Fruit fly (Drosophila melanogaster) whole organism, prepupa: ENCODE data around the gene CG32225.
A peak's percentile ranks its signal among the peaks of the same experiment; 100 is the strongest.

ENCODE experiments used
- Blimp-1 ChIP-seq: fragments of 200-800 bp; sonication (Bioruptor generic); optimal IDR thresholded peaks from 3 replicates; lab custom pipeline; 2017; ENCODE audit warnings: missing biosample characterization, missing genetic modification characterization, mild to moderate bottlenecking, moderate library complexity, missing genetic modification reagents
- CG10631 ChIP-seq: fragments of 200-800 bp; sonication (Bioruptor generic); optimal IDR thresholded peaks from 2 replicates; lab custom pipeline; 2016; ENCODE audit warnings: missing biosample characterization, missing genetic modification characterization
- CG10669 ChIP-seq: fragments of 200-800 bp; sonication (Bioruptor generic); optimal IDR thresholded peaks from 3 replicates; lab custom pipeline; 2018; ENCODE audit warnings: missing biosample characterization, mild to moderate bottlenecking, missing genetic modification characterization, moderate library complexity
- CG11294 ChIP-seq: fragments of 200-800 bp; sonication (Bioruptor generic); IDR thresholded peaks from 2 replicates; pipeline ENCODE4 v1.3.6; 2022; ENCODE audit warnings: missing biosample characterization, missing genetic modification characterization
- CG16779 ChIP-seq: fragments of 200-800 bp; sonication (Bioruptor generic); optimal IDR thresholded peaks from 3 replicates; lab custom pipeline; 2017; ENCODE audit warnings: missing biosample characterization, mild to moderate bottlenecking, missing genetic modification characterization
- CG3032 ChIP-seq: fragments of 200-800 bp; optimal IDR thresholded peaks from 2 replicates; lab custom pipeline; 2019; ENCODE audit warnings: missing biosample characterization, mild to moderate bottlenecking, missing genetic modification characterization, moderate library complexity
- CG32006 ChIP-seq: fragments of 200-800 bp; sonication (Bioruptor generic); optimal IDR thresholded peaks from 3 replicates; lab custom pipeline; 2017; ENCODE audit warnings: missing biosample characterization, mild to moderate bottlenecking, missing genetic modification characterization
- CG3919 ChIP-seq: fragments of 200-800 bp; sonication (Bioruptor generic); optimal IDR thresholded peaks from 3 replicates; lab custom pipeline; 2016; ENCODE audit warnings: missing biosample characterization, missing genetic modification characterization
- CG4318 ChIP-seq: fragments of 200-800 bp; sonication (Bioruptor generic); optimal IDR thresholded peaks from 3 replicates; lab custom pipeline; 2017; ENCODE audit warnings: missing biosample characterization, mild to moderate bottlenecking, missing genetic modification characterization
- CG6163 ChIP-seq: fragments of 200-800 bp; sonication (Bioruptor generic); IDR thresholded peaks from 3 replicates; pipeline ENCODE4 v1.3.6; 2022; ENCODE audit warnings: missing biosample characterization, missing genetic modification characterization
- CG6276 ChIP-seq: fragments of 200-800 bp; sonication (Bioruptor generic); optimal IDR thresholded peaks from 2 replicates; lab custom pipeline; 2017; ENCODE audit warnings: missing biosample characterization, mild to moderate bottlenecking, missing genetic modification characterization
- CG6792 ChIP-seq: fragments of 200-800 bp; sonication (Bioruptor generic); optimal IDR thresholded peaks from 3 replicates; lab custom pipeline; 2016; ENCODE audit warnings: missing biosample characterization, missing genetic modification characterization
- CG6808 ChIP-seq: fragments of 200-800 bp; sonication (Bioruptor generic); optimal IDR thresholded peaks from 3 replicates; lab custom pipeline; 2017; ENCODE audit warnings: missing biosample characterization, missing genetic modification characterization, mild to moderate bottlenecking, moderate library complexity, missing genetic modification reagents
- CG6854 ChIP-seq: fragments of 200-800 bp; sonication (Bioruptor generic); optimal IDR thresholded peaks from 2 replicates; lab custom pipeline; 2017; ENCODE audit warnings: missing biosample characterization, mild to moderate bottlenecking, missing genetic modification characterization
- CG8319 ChIP-seq: fragments of 200-800 bp; sonication (Bioruptor generic); optimal IDR thresholded peaks from 3 replicates; lab custom pipeline; 2016; ENCODE audit warnings: missing biosample characterization, missing genetic modification characterization
- CG8632 ChIP-seq: fragments of 200-800 bp; sonication (Bioruptor generic); optimal IDR thresholded peaks from 3 replicates; lab custom pipeline; 2016; ENCODE audit warnings: missing biosample characterization, missing genetic modification characterization
- Eip75B ChIP-seq: fragments of 200-800 bp; sonication (Bioruptor generic); optimal IDR thresholded peaks from 3 replicates; lab custom pipeline; 2016; ENCODE audit warnings: missing biosample characterization, missing genetic modification characterization
- Eip78C ChIP-seq: fragments of 200-800 bp; sonication (Bioruptor generic); peaks from one replicate; lab custom pipeline; 2016; ENCODE audit warnings: missing biosample characterization, missing genetic modification characterization
- Eip93F ChIP-seq: fragments of 200-800 bp; sonication (Bioruptor generic); optimal IDR thresholded peaks from 2 replicates; lab custom pipeline; 2016; ENCODE audit warnings: missing biosample characterization, mild to moderate bottlenecking, missing genetic modification characterization
- Ets21C ChIP-seq: fragments of 200-800 bp; sonication (Bioruptor generic); optimal IDR thresholded peaks from 3 replicates; lab custom pipeline; 2016; ENCODE audit warnings: missing biosample characterization, missing genetic modification characterization
- Ets96B ChIP-seq: fragments of 200-800 bp; optimal IDR thresholded peaks from 2 replicates; lab custom pipeline; 2019; ENCODE audit warnings: missing biosample characterization, mild to moderate bottlenecking, missing genetic modification characterization, moderate library complexity
- Gug ChIP-seq: fragments of 200-800 bp; sonication (Bioruptor generic); IDR thresholded peaks from 2 replicates; pipeline ENCODE4 v1.3.6; 2022; ENCODE audit warnings: missing biosample characterization, missing genetic modification characterization
- Hr38 ChIP-seq: sonication (Bioruptor generic); optimal IDR thresholded peaks from 2 replicates; lab custom pipeline; 2016; ENCODE audit warnings: missing biosample characterization, missing genetic modification characterization
- Hr39 ChIP-seq: fragments of 200-800 bp; sonication (Bioruptor generic); optimal IDR thresholded peaks from 2 replicates; lab custom pipeline; 2016; ENCODE audit warnings: missing biosample characterization, missing genetic modification characterization
- Hr4 ChIP-seq: fragments of 200-800 bp; sonication (Bioruptor generic); optimal IDR thresholded peaks from 3 replicates; lab custom pipeline; 2016; ENCODE audit warnings: missing biosample characterization, missing genetic modification characterization
- Lpt ChIP-seq: fragments of 200-800 bp; sonication (Bioruptor generic); optimal IDR thresholded peaks from 3 replicates; lab custom pipeline; 2016; ENCODE audit warnings: missing biosample characterization, missing genetic modification characterization
- Met ChIP-seq: fragments of 200-800 bp; sonication (Bioruptor generic); optimal IDR thresholded peaks from 3 replicates; lab custom pipeline; 2016; ENCODE audit warnings: missing biosample characterization, missing genetic modification characterization
- Smox ChIP-seq: fragments of 200-800 bp; sonication (Bioruptor generic); optimal IDR thresholded peaks from 3 replicates; lab custom pipeline; 2016; ENCODE audit warnings: missing biosample characterization, missing genetic modification characterization
- Sox102F ChIP-seq: fragments of 200-800 bp; sonication (Bioruptor generic); optimal IDR thresholded peaks from 2 replicates; lab custom pipeline; 2016; ENCODE audit warnings: missing biosample characterization, mild to moderate bottlenecking, missing genetic modification characterization
- Sox14 ChIP-seq: fragments of 200-800 bp; sonication (Bioruptor generic); optimal IDR thresholded peaks from 3 replicates; lab custom pipeline; 2016; ENCODE audit warnings: missing biosample characterization, missing genetic modification characterization
- Sox15 ChIP-seq: fragments of 200-800 bp; sonication (Bioruptor generic); optimal IDR thresholded peaks from 3 replicates; lab custom pipeline; 2016; ENCODE audit warnings: missing biosample characterization, missing genetic modification characterization
- achi ChIP-seq: fragments of 200-800 bp; sonication (Bioruptor generic); optimal IDR thresholded peaks from 3 replicates; lab custom pipeline; 2016; ENCODE audit warnings: missing biosample characterization, missing genetic modification characterization
- acj6 ChIP-seq: fragments of 200-800 bp; sonication (Bioruptor generic); optimal IDR thresholded peaks from 3 replicates; lab custom pipeline; 2016; ENCODE audit warnings: missing biosample characterization, missing genetic modification characterization
- dsx ChIP-seq: fragments of 200-800 bp; optimal IDR thresholded peaks from 3 replicates; lab custom pipeline; 2019; ENCODE audit warnings: missing biosample characterization, mild to moderate bottlenecking, missing genetic modification characterization, moderate library complexity; ENCODE audit not compliant: poor library complexity, severe bottlenecking
- eg ChIP-seq: fragments of 200-800 bp; sonication (Bioruptor generic); IDR thresholded peaks from 3 replicates; pipeline ENCODE4 v1.3.6; 2022; ENCODE audit warnings: missing biosample characterization, missing genetic modification characterization
- esn ChIP-seq: fragments of 200-800 bp; sonication (Bioruptor generic); optimal IDR thresholded peaks from 2 replicates; lab custom pipeline; 2016; ENCODE audit warnings: missing biosample characterization, mild to moderate bottlenecking, missing genetic modification characterization, moderate library complexity
- fd59A ChIP-seq: fragments of 200-800 bp; sonication (Bioruptor generic); optimal IDR thresholded peaks from 2 replicates; lab custom pipeline; 2017; ENCODE audit warnings: missing biosample characterization, mild to moderate bottlenecking, missing genetic modification characterization, missing genetic modification reagents
- fd85E ChIP-seq: fragments of 200-800 bp; sonication (Bioruptor generic); optimal IDR thresholded peaks from 3 replicates; lab custom pipeline; 2016; ENCODE audit warnings: missing biosample characterization, missing genetic modification characterization
- fkh ChIP-seq: fragments of 200-800 bp; sonication (Bioruptor generic); optimal IDR thresholded peaks from 3 replicates; lab custom pipeline; 2017; ENCODE audit warnings: missing biosample characterization, mild to moderate bottlenecking, missing genetic modification characterization, moderate library complexity
- lz ChIP-seq: fragments of 200-800 bp; sonication (Bioruptor generic); optimal IDR thresholded peaks from 3 replicates; lab custom pipeline; 2016; ENCODE audit warnings: missing biosample characterization, missing genetic modification characterization
- net ChIP-seq: fragments of 200-800 bp; sonication (Bioruptor generic); optimal IDR thresholded peaks from 3 replicates; lab custom pipeline; 2016; ENCODE audit warnings: missing biosample characterization, missing genetic modification characterization
- pdm3 ChIP-seq: fragments of 200-800 bp; sonication (Bioruptor generic); optimal IDR thresholded peaks from 3 replicates; lab custom pipeline; 2016; ENCODE audit warnings: missing biosample characterization, missing genetic modification characterization
- spab ChIP-seq: fragments of 200-800 bp; sonication (Bioruptor generic); optimal IDR thresholded peaks from 2 replicates; lab custom pipeline; 2017; ENCODE audit warnings: missing biosample characterization, mild to moderate bottlenecking, missing genetic modification characterization, missing genetic modification reagents
- ss ChIP-seq, 2 experiments: fragments of 200-800 bp; sonication (Bioruptor generic); optimal IDR thresholded peaks; 2 replicates in 1 of 2; 3 replicates in 1 of 2; lab custom pipeline; 2017 to 2018; ENCODE audit warnings: mild to moderate bottlenecking in 2 of 2, missing biosample characterization in 2 of 2, missing genetic modification characterization in 2 of 2, moderate library complexity in 1 of 2
- svp ChIP-seq: fragments of 200-800 bp; sonication (Bioruptor generic); peaks from one replicate; lab custom pipeline; 2016; ENCODE audit warnings: missing biosample characterization, missing genetic modification characterization
- topi ChIP-seq: fragments of 200-800 bp; sonication (Bioruptor generic); optimal IDR thresholded peaks from 3 replicates; lab custom pipeline; 2016; ENCODE audit warnings: missing biosample characterization, missing genetic modification characterization
- vri ChIP-seq: fragments of 200-800 bp; sonication (Bioruptor generic); optimal IDR thresholded peaks from 3 replicates; lab custom pipeline; 2016; ENCODE audit warnings: missing biosample characterization, mild to moderate bottlenecking, missing genetic modification characterization

CG32225 gene

DNA sequence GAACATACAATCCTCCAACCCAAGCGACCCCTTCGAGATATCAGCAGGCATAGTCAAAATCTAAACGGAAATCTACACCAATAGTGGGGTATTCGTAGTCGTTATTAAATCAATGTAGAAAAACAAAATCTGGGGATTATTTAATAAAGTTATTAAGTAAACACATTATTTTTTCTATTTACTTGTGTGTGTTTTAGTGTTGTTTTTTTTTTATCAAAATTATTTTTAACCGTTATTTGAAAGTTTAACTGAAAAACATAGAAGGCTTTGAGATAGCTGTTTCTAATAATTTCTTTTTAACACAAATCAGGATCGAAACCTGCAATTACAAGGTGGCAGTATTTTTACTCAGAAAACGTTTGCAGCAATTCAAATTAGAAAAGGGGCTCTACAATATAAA, 3.3 kb upstream of the CG32225 start, which contains the start of gene polo:
TSS of gene polo (plus strand) at position 301 of the 400 bp plus-strand sequence.
- no peak for TF ChIP-seq dsx (GFP tag; lab: Kevin White, UChicago)
- TF ChIP-seq Sox14 (GFP tag; lab: Kevin White, UChicago), result no peak
- TF ChIP-seq CG6792 (GFP tag; lab: Kevin White, UChicago), result no peak
- TF ChIP-seq CG4318 (GFP tag; lab: Kevin White, UChicago), result no peak
- no peak for TF ChIP-seq Sox15 (GFP tag; lab: Kevin White, UChicago)
- TF ChIP-seq Hr39 (GFP tag; lab: Kevin White, UChicago), result no peak
- TF ChIP-seq topi (GFP tag; lab: Kevin White, UChicago), result no peak
- no peak for TF ChIP-seq Eip78C (GFP tag; lab: Kevin White, UChicago)
- TF ChIP-seq Hr38 (GFP tag; lab: Kevin White, UChicago), result no peak
- TF ChIP-seq CG10631 (GFP tag; lab: Kevin White, UChicago), result no peak
- no peak for TF ChIP-seq CG32006
- no peak for TF ChIP-seq CG6163 (GFP tag; lab: Robert Waterston, UW)
- no peak for TF ChIP-seq Met (GFP tag; lab: Kevin White, UChicago)
- no peak for TF ChIP-seq CG3919 (GFP tag; lab: Kevin White, UChicago)
- TF ChIP-seq CG6808, result no peak
- no peak for TF ChIP-seq CG8632

DNA sequence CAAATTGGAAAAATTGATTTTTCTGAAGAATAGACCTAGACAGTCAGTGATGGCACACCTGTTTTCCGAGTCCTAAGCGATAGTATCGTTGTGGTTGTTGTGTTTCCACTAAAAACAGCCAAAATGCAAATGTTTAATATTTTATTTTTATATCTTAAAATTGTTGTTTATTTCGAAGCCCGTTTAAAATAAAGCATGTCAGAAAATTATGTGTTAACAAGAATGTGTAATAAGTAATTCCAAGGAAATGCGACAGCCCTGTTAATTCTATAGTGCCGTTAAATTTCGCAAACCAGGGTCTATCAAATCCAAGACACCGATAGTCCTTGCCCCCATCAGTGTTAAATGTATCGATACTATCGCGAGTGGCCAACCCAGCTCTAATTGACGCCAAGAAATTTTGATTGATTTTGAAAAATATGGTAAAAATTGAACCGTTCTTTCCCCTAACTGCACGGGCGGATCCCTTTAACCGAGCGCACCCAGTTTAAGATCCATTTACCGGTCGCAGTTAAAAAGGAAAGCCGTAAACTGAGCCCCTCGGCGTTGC, 3.9 kb downstream of the CG32225 start, which contains the start of gene Pex23:
TSS of gene Pex23 (minus strand) at position 61 of the 550 bp plus-strand sequence.
- TF ChIP-seq Lpt (GFP tag; lab: Kevin White, UChicago) (peak; percentile 37), Eip75B (GFP tag; lab: Kevin White, UChicago) (no peak), Gug (peak; percentile 70; the same call in 1 of the 2 replicates), CG3032 (tag; lab: Kevin White, UChicago) (peak; percentile 70), lz (GFP tag; lab: Kevin White, UChicago) (peak; percentile 79), acj6 (GFP tag; lab: Kevin White, UChicago) (no peak), svp (no peak), CG11294 (GFP tag; lab: Robert Waterston, UW) (peak; percentile 58; the same call in 1 of the 2 replicates), Ets21C (GFP tag; lab: Kevin White, UChicago) (peak; percentile 74), esn (GFP tag; lab: Kevin White, UChicago) (peak; percentile 84), Smox (peak; percentile 75), Sox15 (GFP tag; lab: Kevin White, UChicago) (peak; percentile 76), CG32006 (no peak), CG8632 (peak; percentile 59), CG8319 (GFP tag; lab: Kevin White, UChicago) (peak; percentile 15), net (GFP tag; lab: Kevin White, UChicago) (no peak), CG16779 (tag; lab: Kevin White, UChicago) (no peak), dsx (GFP tag; lab: Kevin White, UChicago) (no peak), Sox14 (GFP tag; lab: Kevin White, UChicago) (no peak), Met (GFP tag; lab: Kevin White, UChicago) (no peak), Hr39 (GFP tag; lab: Kevin White, UChicago) (peak; percentile 81), spab (no peak), fd85E (GFP tag; lab: Kevin White, UChicago) (no peak), CG10669 (GFP tag; lab: Kevin White, UChicago) (no peak), CG10631 (GFP tag; lab: Kevin White, UChicago) (peak; percentile 83), Blimp-1 (GFP tag; lab: Kevin White, UChicago) (no peak), Eip93F (GFP tag; lab: Kevin White, UChicago) (peak; percentile 9), Hr4 (no peak), pdm3 (GFP tag; lab: Kevin White, UChicago) (peak; percentile 82), eg (peak; percentile 80), CG6854 (GFP tag; lab: Kevin White, UChicago) (no peak), Ets96B (tag; lab: Kevin White, UChicago) (peak; percentile 50), CG6276 (GFP tag; lab: Kevin White, UChicago) (no peak), Eip78C (GFP tag; lab: Kevin White, UChicago) (no peak), achi (GFP tag; lab: Kevin White, UChicago) (peak; percentile 70), vri (no peak), topi (GFP tag; lab: Kevin White, UChicago) (peak; percentile 74), fd59A (no peak), ss (GFP tag; optimal IDR thresholded peaks at IDR 0.05; lab: Kevin White, UChicago) (no peak), CG3919 (GFP tag; lab: Kevin White, UChicago) (peak; percentile 72), fkh (GFP tag; lab: Kevin White, UChicago) (no peak), Sox102F (peak; percentile 62)
